Worm (Caenorhabditis elegans) whole organism, L1 larva: Measurements from ENCODE around the gene rme-6.
A peak's percentile ranks its signal among the peaks of the same experiment; 100 is the strongest.

Experiments
- C16A3.4 ChIP-seq: fragments of 150-350 bp; optimal IDR thresholded peaks from 2 replicates; lab custom pipeline; 2014; ENCODE audit warnings: missing biosample characterization, missing genetic modification characterization
- alr-1 ChIP-seq: fragments of 200-800 bp; sonication (Bioruptor generic); optimal IDR thresholded peaks from 2 replicates; lab custom pipeline; 2018; ENCODE audit warnings: borderline replicate concordance, mild to moderate bottlenecking, missing genetic modification characterization, missing compliant biosample characterization
- efl-1 ChIP-seq, 4 experiments: fragments of 150-350 bp; optimal IDR thresholded peaks in 3 of 4; peaks in 1 of 4; 1 replicate in 1 of 4; 2 replicates in 3 of 4; lab custom pipeline; 2014; ENCODE audit warnings: missing biosample characterization in 2 of 4, missing genetic modification characterization in 2 of 4, missing genetic modification reagents in 2 of 4
- egl-27 ChIP-seq, 2 experiments: fragments of 150-350 bp in 1 of 2; sonication (generic microtip); optimal IDR thresholded peaks; 3 replicates each; lab custom pipeline; 2017 to 2018; ENCODE audit warnings: missing biosample characterization in 2 of 2, missing genetic modification characterization in 2 of 2, missing genetic modification reagents in 2 of 2
- elt-2 ChIP-seq: sonication (generic microtip); optimal IDR thresholded peaks from 2 replicates; lab custom pipeline; 2016; ENCODE audit warnings: missing genetic modification characterization, mild to moderate bottlenecking, inconsistent platforms, missing compliant biosample characterization, missing genetic modification reagents
- ets-5 ChIP-seq: fragments of 200-800 bp; sonication (Bioruptor generic); IDR thresholded peaks from 2 replicates; pipeline ENCODE4 v1.3.6; 2022; ENCODE audit warnings: missing genetic modification characterization, missing compliant biosample characterization
- fos-1 ChIP-seq: fragments of 150-350 bp; optimal IDR thresholded peaks from 2 replicates; lab custom pipeline; 2014; ENCODE audit warnings: missing biosample characterization, missing genetic modification characterization
- grh-1 ChIP-seq: fragments of 200-800 bp; sonication (Bioruptor generic); IDR thresholded peaks from 2 replicates; pipeline ENCODE4 v1.3.6; 2022; ENCODE audit warnings: missing genetic modification reagents, missing genetic modification characterization, missing compliant biosample characterization
- hlh-17 ChIP-seq: fragments of 200-800 bp; sonication (Bioruptor generic); optimal IDR thresholded peaks from 2 replicates; lab custom pipeline; 2018; ENCODE audit warnings: missing genetic modification characterization, mild to moderate bottlenecking, missing compliant biosample characterization, moderate library complexity, borderline replicate concordance
- jun-1 ChIP-seq: fragments of 150-350 bp; optimal IDR thresholded peaks from 2 replicates; lab custom pipeline; 2014; ENCODE audit warnings: missing biosample characterization, missing genetic modification reagents, missing genetic modification characterization
- lin-35 ChIP-seq, 2 experiments: fragments of 150-350 bp; optimal IDR thresholded peaks; 2 replicates each; lab custom pipeline; 2014; ENCODE audit warnings: missing biosample characterization in 2 of 2, missing genetic modification characterization in 2 of 2, missing genetic modification reagents in 2 of 2
- mep-1 ChIP-seq: fragments of 150-350 bp; optimal IDR thresholded peaks from 2 replicates; lab custom pipeline; 2014; ENCODE audit warnings: missing biosample characterization, missing genetic modification characterization
- nhr-11 ChIP-seq: fragments of 150-350 bp; optimal IDR thresholded peaks from 2 replicates; lab custom pipeline; 2014; ENCODE audit warnings: missing biosample characterization, missing genetic modification characterization
- nhr-47 ChIP-seq: sonication (generic microtip); optimal IDR thresholded peaks from 2 replicates; lab custom pipeline; 2016; ENCODE audit warnings: mild to moderate bottlenecking, missing genetic modification characterization, moderate library complexity, missing compliant biosample characterization
- nhr-76 ChIP-seq: sonication (generic microtip); optimal IDR thresholded peaks from 2 replicates; lab custom pipeline; 2017; ENCODE audit warnings: missing biosample characterization, missing genetic modification characterization
- nhr-77 ChIP-seq: fragments of 150-350 bp; optimal IDR thresholded peaks from 2 replicates; lab custom pipeline; 2014; ENCODE audit warnings: missing biosample characterization, missing genetic modification characterization
- nhr-85 ChIP-seq: sonication (generic microtip); peaks from one replicate; lab custom pipeline; 2016; ENCODE audit warnings: missing genetic modification characterization, inconsistent platforms, missing compliant biosample characterization
- rnt-1 ChIP-seq: sonication (generic microtip); optimal IDR thresholded peaks from 2 replicates; lab custom pipeline; 2016; ENCODE audit warnings: mild to moderate bottlenecking, missing genetic modification characterization, moderate library complexity, missing compliant biosample characterization
- snpc-4 ChIP-seq: fragments of 150-350 bp; optimal IDR thresholded peaks from 2 replicates; lab custom pipeline; 2014; ENCODE audit warnings: missing biosample characterization, missing genetic modification characterization
- swsn-7 ChIP-seq: sonication (generic microtip); optimal IDR thresholded peaks from 2 replicates; lab custom pipeline; 2016; ENCODE audit warnings: missing genetic modification characterization, missing compliant biosample characterization
- tbx-2 ChIP-seq: sonication (generic microtip); optimal IDR thresholded peaks from 2 replicates; lab custom pipeline; 2016; ENCODE audit warnings: missing genetic modification characterization, missing compliant biosample characterization
- unc-130 ChIP-seq: fragments of 150-350 bp; optimal IDR thresholded peaks from 2 replicates; lab custom pipeline; 2017; ENCODE audit warnings: missing biosample characterization, missing genetic modification characterization, inconsistent platforms
- vab-15 ChIP-seq: sonication (generic microtip); optimal IDR thresholded peaks from 2 replicates; lab custom pipeline; 2017; ENCODE audit warnings: missing genotype, mild to moderate bottlenecking, missing genetic modification characterization, missing compliant biosample characterization

Gene rme-6

DNA sequence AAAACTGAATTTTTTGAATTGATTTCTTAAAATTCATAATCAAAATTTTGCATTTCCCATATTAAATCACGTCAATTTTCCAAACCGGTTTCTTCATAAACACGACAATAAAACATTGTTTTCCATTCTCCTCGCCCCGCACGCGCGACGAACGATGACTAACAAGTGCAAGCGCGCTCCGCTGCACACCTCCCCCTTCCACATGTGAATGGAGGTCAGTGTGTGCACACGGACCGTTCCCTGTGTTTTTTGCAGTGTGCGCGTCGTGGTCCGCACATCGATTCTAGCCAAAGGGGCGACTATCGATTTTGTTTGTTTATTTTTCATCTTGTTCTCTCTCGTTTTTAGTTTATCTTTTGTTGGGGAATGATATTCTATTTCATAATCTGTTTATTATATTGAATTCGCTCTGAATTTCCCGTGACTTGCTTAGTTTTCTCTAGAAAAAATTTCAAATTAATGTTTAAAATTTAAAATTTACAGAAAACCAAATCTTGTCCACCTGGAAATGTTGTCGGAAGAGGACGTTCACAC lies 31.6 kb downstream of the rme-6 start, which contains the start of gene snx-1 (continued):
- TF ChIP-seq alr-1 (tag; lab: Kevin White, UChicago) (no peak), C16A3.4 (tag; lab: Kevin White, UChicago) (peak; percentile 46), grh-1 (GFP tag; lab: Robert Waterston, UW) (peak; percentile 84), jun-1 (tag; lab: Kevin White, UChicago) (peak; percentile 57), tbx-2 (peak; percentile 52), mep-1 (tag; lab: Kevin White, UChicago) (peak; percentile 35), vab-15 (tag; lab: Kevin White, UChicago) (peak; percentile 54), lin-35 (GFP tag; optimal IDR thresholded peaks at IDR 0.05; lab: Kevin White, UChicago) (peak; percentile 37 to 73), fos-1 (tag; lab: Kevin White, UChicago) (peak; percentile 13), swsn-7 (peak; percentile 33), nhr-47 (tag; lab: Kevin White, UChicago) (peak; percentile 57), hlh-17 (GFP tag; lab: Kevin White, UChicago) (no peak), nhr-11 (tag; lab: Kevin White, UChicago) (no peak), nhr-85 (peak; percentile 75)

DNA sequence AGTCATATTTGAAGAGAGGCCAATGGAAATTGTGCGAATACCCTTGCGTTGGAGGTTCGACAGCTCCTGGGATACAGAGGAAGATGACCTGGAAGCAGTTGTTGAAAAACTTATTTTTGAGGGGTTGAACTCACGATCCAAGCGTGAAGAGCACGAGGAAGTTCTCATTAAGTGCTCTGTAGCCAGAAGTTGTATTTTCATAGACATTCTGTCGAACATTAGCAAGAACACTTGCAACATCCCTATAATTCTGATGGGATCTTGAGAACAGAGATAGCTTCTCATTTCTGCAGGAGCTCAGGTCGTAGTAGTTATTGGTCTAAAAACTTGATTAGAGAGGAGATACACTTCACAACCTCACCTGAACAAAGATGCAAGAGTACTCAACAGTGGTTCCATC lies 44.7 kb downstream of the rme-6 start:
- no peak for TF ChIP-seq egl-27 (tag; optimal IDR thresholded peaks at IDR 0.05; lab: Kevin White, UChicago)
- no peak for TF ChIP-seq snpc-4 (tag; lab: Kevin White, UChicago)
- TF ChIP-seq nhr-76 (tag; lab: Kevin White, UChicago), result no peak
- no peak for TF ChIP-seq nhr-85
- no peak for TF ChIP-seq ets-5 (GFP tag; lab: Robert Waterston, UW)
- no peak for TF ChIP-seq efl-1 (optimal IDR thresholded peaks at IDR 0.05; lab: Kevin White, UChicago)
- no peak for TF ChIP-seq efl-1 (GFP tag; optimal IDR thresholded peaks at IDR 0.05 in 1 of 2; lab: Kevin White, UChicago)
- TF ChIP-seq rnt-1 (tag; lab: Kevin White, UChicago), result no peak
- TF ChIP-seq swsn-7, result no peak
- TF ChIP-seq unc-130 (tag; lab: Kevin White, UChicago), result no peak

DNA sequence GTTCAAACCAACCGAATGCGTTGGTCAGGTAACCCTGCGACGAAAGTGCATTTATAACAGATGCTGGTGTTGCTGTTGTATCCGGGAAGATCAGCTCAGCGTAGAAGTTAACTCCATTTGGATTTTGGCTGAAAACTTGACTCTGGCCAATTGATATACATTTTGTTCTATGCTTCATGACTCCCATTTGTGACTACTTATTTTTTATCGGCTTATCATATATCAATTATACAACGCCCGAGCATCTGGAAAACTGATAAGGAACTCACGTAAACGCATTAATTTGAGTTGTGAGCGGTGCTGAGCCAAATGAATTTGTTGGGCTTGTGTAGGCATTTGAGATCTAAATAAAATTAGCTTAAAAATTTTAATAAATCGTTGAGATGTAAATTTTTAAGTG lies 50.4 kb downstream of the rme-6 start:
- TF ChIP-seq elt-2 (tag; lab: Kevin White, UChicago) (peak; percentile 15), nhr-77 (tag; lab: Kevin White, UChicago) (no peak)
- TF ChIP-seq, all 84 proteins: peak for 1

DNA sequence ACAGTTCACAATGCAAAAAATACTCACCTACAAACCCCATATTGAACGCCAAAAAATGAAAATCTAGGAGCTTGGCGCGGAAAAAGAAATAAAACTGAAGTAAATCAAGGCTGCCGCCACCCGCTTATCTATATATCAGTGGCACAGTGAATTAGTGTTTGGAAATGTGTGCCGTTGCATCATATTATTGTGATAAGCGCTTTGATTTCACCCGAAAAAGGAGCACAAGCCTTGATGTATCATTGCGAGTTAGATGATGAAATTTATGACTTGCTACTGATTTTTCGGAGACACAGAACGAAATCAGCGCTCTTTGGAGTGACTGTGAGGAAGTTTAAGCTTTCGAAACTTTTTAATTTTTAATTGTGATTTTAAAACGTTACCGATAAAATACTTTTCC lies 51.5 kb downstream of the rme-6 start, which contains the start of the genes R193.2 and R193.6:
R193.2 (minus strand) TSS at position 148 of the 400 bp plus-strand sequence.
R193.6 (plus strand) TSS at position 350 of the 400 bp plus-strand sequence.
- TF ChIP-seq hlh-17 (GFP tag; lab: Kevin White, UChicago), result no peak
- TF ChIP-seq elt-2 (tag; lab: Kevin White, UChicago), result peak; percentile 96
